Worm (Caenorhabditis elegans): ENCODE results near the gene irld-26.

- TF ChIP-seq snpc-4 (tag; optimal IDR thresholded peaks at IDR 0.05) (no peak), ztf-11 (tag; optimal IDR thresholded peaks at IDR 0.05) (no peak), nhr-28 (tag; optimal IDR thresholded peaks at IDR 0.05) (no peak), unc-39 (tag; optimal IDR thresholded peaks at IDR 0.05) (no peak), zip-8 (tag; optimal IDR thresholded peaks at IDR 0.05) (no peak), bed-3 (GFP tag; optimal IDR thresholded peaks at IDR 0.05) (no peak), cnd-1 (tag; optimal IDR thresholded peaks at IDR 0.05) (no peak), sptf-1 (tag; optimal IDR thresholded peaks at IDR 0.05) (no peak), nhr-237 (tag; optimal IDR thresholded peaks at IDR 0.05) (no peak), flh-1 (GFP tag; optimal IDR thresholded peaks at IDR 0.05) (no peak), mls-2 (tag; optimal IDR thresholded peaks at IDR 0.05) (no peak), drap-1 (GFP tag; optimal IDR thresholded peaks at IDR 0.05) (no peak), mep-1 (tag; optimal IDR thresholded peaks at IDR 0.05) (no peak), nhr-12 (tag; optimal IDR thresholded peaks at IDR 0.05) (no peak)
Measured at ce11 chrV:16202618-16203017, 2.4 kb upstream of the irld-26 start, which contains the start of gene F11A5.18.

All from whole organism, mixed stage, embryonic.